Worm (Caenorhabditis elegans) whole organism, L4 larva: ENCODE data around the gene F46C3.7.

Experiments
- F37D6.2 ChIP-seq: sonication (generic microtip); optimal IDR thresholded peaks from 2 replicates; lab custom pipeline; 2016; ENCODE audit warnings: mild to moderate bottlenecking, missing genetic modification characterization, missing compliant biosample characterization
- F49E8.2 ChIP-seq: sonication (generic microtip); optimal IDR thresholded peaks from 2 replicates; lab custom pipeline; 2016; ENCODE audit warnings: missing compliant biosample characterization, mild to moderate bottlenecking, missing genetic modification characterization, borderline replicate concordance
- Y105C5A.15 ChIP-seq: fragments of 200-800 bp; sonication (Bioruptor generic); IDR thresholded peaks from 2 replicates; pipeline ENCODE4 v1.3.6; 2022; ENCODE audit warnings: missing genetic modification characterization, missing compliant biosample characterization
- ZK337.2 ChIP-seq: fragments of 200-800 bp; sonication (Bioruptor generic); IDR thresholded peaks from 2 replicates; pipeline ENCODE4 v1.3.6; 2022; ENCODE audit warnings: missing genetic modification reagents, missing genetic modification characterization, missing compliant biosample characterization
- aha-1 ChIP-seq: fragments of 150-350 bp; peaks from one replicate; lab custom pipeline; 2014; ENCODE audit warnings: missing biosample characterization, missing genetic modification characterization
- ama-1 ChIP-seq: fragments of 150-350 bp; optimal IDR thresholded peaks from 2 replicates; lab custom pipeline; 2014; ENCODE audit warnings: inconsistent platforms, mixed read lengths
- ceh-32 ChIP-seq: sonication (generic microtip); optimal IDR thresholded peaks from 2 replicates; lab custom pipeline; 2016; ENCODE audit warnings: mild to moderate bottlenecking, missing genetic modification characterization, missing compliant biosample characterization; ENCODE audit not compliant: poor library complexity
- ceh-44 ChIP-seq: fragments of 200-800 bp; sonication (Bioruptor generic); IDR thresholded peaks from 2 replicates; pipeline ENCODE4 v1.3.6; 2022; ENCODE audit warnings: missing genetic modification reagents, missing genetic modification characterization, missing compliant biosample characterization
- ctbp-1 ChIP-seq: fragments of 200-800 bp; sonication (Bioruptor generic); IDR thresholded peaks from 2 replicates; pipeline ENCODE4 v1.3.6; 2022; ENCODE audit warnings: missing genetic modification reagents, missing genetic modification characterization, missing compliant biosample characterization
- daf-8 ChIP-seq: fragments of 200-800 bp; sonication (Bioruptor generic); IDR thresholded peaks from 2 replicates; pipeline ENCODE4 v1.3.6; 2022; ENCODE audit warnings: missing genetic modification characterization, missing compliant biosample characterization
- dmd-8 ChIP-seq: fragments of 200-800 bp; sonication (Bioruptor generic); IDR thresholded peaks from 2 replicates; pipeline ENCODE4 v1.3.6; 2022; ENCODE audit warnings: missing genetic modification characterization, missing compliant biosample characterization
- duxl-1 ChIP-seq: sonication (generic microtip); optimal IDR thresholded peaks from 2 replicates; lab custom pipeline; 2016; ENCODE audit warnings: mild to moderate bottlenecking, missing genetic modification characterization, moderate library complexity, missing compliant biosample characterization; ENCODE audit not compliant: poor library complexity
- egl-27 ChIP-seq: sonication (generic microtip); optimal IDR thresholded peaks from 3 replicates; lab custom pipeline; 2017; ENCODE audit warnings: missing biosample characterization, missing genetic modification reagents, missing genetic modification characterization
- egl-43 ChIP-seq: fragments of 200-800 bp; sonication (Bioruptor generic); IDR thresholded peaks from 2 replicates; pipeline ENCODE4 v1.3.6; 2022; ENCODE audit warnings: missing genetic modification reagents, missing genetic modification characterization, missing compliant biosample characterization
- fos-1 ChIP-seq: fragments of 150-350 bp; optimal IDR thresholded peaks from 2 replicates; lab custom pipeline; 2014; ENCODE audit warnings: missing biosample characterization, missing genetic modification characterization
- hif-1 ChIP-seq, 2 experiments: sonication (generic microtip); optimal IDR thresholded peaks; 2 replicates each; lab custom pipeline; 2016 to 2017; ENCODE audit warnings: missing compliant biosample characterization in 2 of 2, missing genetic modification characterization in 2 of 2, missing genetic modification reagents in 2 of 2, missing genotype in 2 of 2, mild to moderate bottlenecking in 1 of 2
- hlh-11 ChIP-seq: fragments of 200-800 bp; sonication (Bioruptor generic); optimal IDR thresholded peaks from 2 replicates; lab custom pipeline; 2018; ENCODE audit warnings: mild to moderate bottlenecking, missing genetic modification characterization, missing compliant biosample characterization
- hlh-30 ChIP-seq: sonication (generic microtip); optimal IDR thresholded peaks from 2 replicates; lab custom pipeline; 2017; ENCODE audit warnings: antibody characterized with exemption, mild to moderate bottlenecking, missing genetic modification characterization, missing compliant biosample characterization; ENCODE audit not compliant: insufficient read depth
- hmg-1.1 ChIP-seq: fragments of 200-800 bp; sonication (Bioruptor generic); IDR thresholded peaks from 2 replicates; pipeline ENCODE4 v1.3.6; 2022; ENCODE audit warnings: missing genetic modification reagents, missing genetic modification characterization, missing compliant biosample characterization
- lin-13 ChIP-seq: fragments of 150-350 bp; optimal IDR thresholded peaks from 2 replicates; lab custom pipeline; 2014; ENCODE audit warnings: missing biosample characterization, missing genetic modification reagents, missing genetic modification characterization
- lin-15B ChIP-seq: fragments of 150-350 bp; sonication (generic microtip); optimal IDR thresholded peaks from 3 replicates; lab custom pipeline; 2014; ENCODE audit warnings: missing biosample characterization, missing genetic modification characterization
- lin-29 ChIP-seq: fragments of 200-800 bp; sonication (Bioruptor generic); IDR thresholded peaks from 2 replicates; pipeline ENCODE4 v1.3.6; 2022; ENCODE audit warnings: missing genetic modification reagents, missing genetic modification characterization, missing compliant biosample characterization
- mdl-1 ChIP-seq, 2 experiments: fragments of 150-350 bp in 1 of 2; sonication (generic microtip) in 1 of 2; optimal IDR thresholded peaks; 2 replicates each; lab custom pipeline; 2014 to 2017; ENCODE audit warnings: missing biosample characterization in 2 of 2, missing genetic modification characterization in 2 of 2
- mdt-29 ChIP-seq: fragments of 200-800 bp; sonication (Bioruptor generic); IDR thresholded peaks from 2 replicates; pipeline ENCODE4 v1.3.6; 2022; ENCODE audit warnings: missing genetic modification reagents, missing genetic modification characterization, missing compliant biosample characterization
- mep-1 ChIP-seq: fragments of 150-350 bp; sonication (generic microtip); optimal IDR thresholded peaks from 3 replicates; lab custom pipeline; 2014; ENCODE audit warnings: missing biosample characterization, missing genetic modification characterization
- mes-2 ChIP-seq: sonication (generic microtip); optimal IDR thresholded peaks from 2 replicates; lab custom pipeline; 2016; ENCODE audit warnings: missing genotype, mild to moderate bottlenecking, missing genetic modification characterization, missing compliant biosample characterization; ENCODE audit not compliant: poor library complexity, severe bottlenecking
- nhr-10 ChIP-seq: fragments of 150-350 bp; optimal IDR thresholded peaks from 2 replicates; lab custom pipeline; 2014; ENCODE audit warnings: missing biosample characterization, missing genetic modification characterization
- nhr-102 ChIP-seq: sonication (generic microtip); optimal IDR thresholded peaks from 2 replicates; lab custom pipeline; 2016; ENCODE audit warnings: mild to moderate bottlenecking, missing genetic modification characterization, moderate library complexity, missing compliant biosample characterization
- nhr-237 ChIP-seq: sonication (generic microtip); optimal IDR thresholded peaks from 2 replicates; lab custom pipeline; 2017; ENCODE audit warnings: missing biosample characterization, missing genetic modification characterization
- nhr-41 ChIP-seq: fragments of 200-800 bp; sonication (Bioruptor generic); IDR thresholded peaks from 2 replicates; pipeline ENCODE4 v1.3.6; 2022; ENCODE audit warnings: missing genetic modification reagents, missing genetic modification characterization, missing compliant biosample characterization
- nhr-48 ChIP-seq: sonication (generic microtip); optimal IDR thresholded peaks from 2 replicates; lab custom pipeline; 2016; ENCODE audit warnings: mild to moderate bottlenecking, missing genetic modification characterization, missing compliant biosample characterization
- nhr-6 ChIP-seq: fragments of 150-350 bp; optimal IDR thresholded peaks from 2 replicates; lab custom pipeline; 2014; ENCODE audit warnings: missing biosample characterization, missing genetic modification characterization
- nhr-76 ChIP-seq: fragments of 150-350 bp; optimal IDR thresholded peaks from 2 replicates; lab custom pipeline; 2014; ENCODE audit warnings: missing biosample characterization, missing genetic modification characterization
- php-3 ChIP-seq: fragments of 200-800 bp; sonication (Bioruptor generic); IDR thresholded peaks from 2 replicates; pipeline ENCODE4 v1.3.6; 2022; ENCODE audit warnings: missing genetic modification reagents, missing genetic modification characterization, missing compliant biosample characterization
- pqm-1 ChIP-seq: sonication (generic microtip); optimal IDR thresholded peaks from 2 replicates; lab custom pipeline; 2017; ENCODE audit warnings: missing biosample characterization, missing genetic modification characterization
- rbr-2 ChIP-seq: sonication (generic microtip); optimal IDR thresholded peaks from 2 replicates; lab custom pipeline; 2016; ENCODE audit warnings: missing genotype, missing genetic modification characterization, missing compliant biosample characterization
- saeg-2 ChIP-seq: fragments of 200-800 bp; sonication (Bioruptor generic); IDR thresholded peaks from 2 replicates; pipeline ENCODE4 v1.3.6; 2022; ENCODE audit warnings: missing genetic modification reagents, missing genetic modification characterization, missing compliant biosample characterization
- sdz-12 ChIP-seq: fragments of 200-800 bp; sonication (Bioruptor generic); optimal IDR thresholded peaks from 2 replicates; lab custom pipeline; 2018; ENCODE audit warnings: mild to moderate bottlenecking, missing genetic modification characterization, missing compliant biosample characterization
- set-16 ChIP-seq: fragments of 200-800 bp; sonication (Bioruptor generic); IDR thresholded peaks from 2 replicates; pipeline ENCODE4 v1.3.6; 2022; ENCODE audit warnings: missing genetic modification reagents, missing genetic modification characterization, missing compliant biosample characterization
- snpc-4 ChIP-seq: fragments of 150-350 bp; optimal IDR thresholded peaks from 2 replicates; lab custom pipeline; 2014; ENCODE audit warnings: missing biosample characterization, missing genetic modification characterization
- spr-3 ChIP-seq: fragments of 200-800 bp; sonication (Bioruptor generic); optimal IDR thresholded peaks from 2 replicates; lab custom pipeline; 2018; ENCODE audit warnings: mild to moderate bottlenecking, missing genetic modification characterization, missing compliant biosample characterization
- tag-97 ChIP-seq: fragments of 200-800 bp; sonication (Bioruptor generic); IDR thresholded peaks from 2 replicates; pipeline ENCODE4 v1.3.6; 2022; ENCODE audit warnings: missing genetic modification characterization, missing compliant biosample characterization
- tra-1 ChIP-seq: fragments of 200-800 bp; sonication (Bioruptor generic); IDR thresholded peaks from 2 replicates; pipeline ENCODE4 v1.3.6; 2022; ENCODE audit warnings: missing genetic modification reagents, missing genetic modification characterization, missing compliant biosample characterization
- unc-39 ChIP-seq: sonication (generic microtip); optimal IDR thresholded peaks from 2 replicates; lab custom pipeline; 2017; ENCODE audit warnings: missing biosample characterization, missing genetic modification characterization
- unc-62 ChIP-seq, 3 experiments: fragments of 150-350 bp in 1 of 3; sonication (generic microtip); optimal IDR thresholded peaks in 2 of 3; peaks in 1 of 3; 1 replicate in 1 of 3; 2 replicates in 2 of 3; lab custom pipeline; 2014 to 2017; ENCODE audit warnings: missing biosample characterization in 3 of 3, missing genetic modification characterization in 3 of 3, missing genetic modification reagents in 3 of 3, missing genotype in 1 of 3
- zag-1 ChIP-seq: fragments of 150-350 bp; optimal IDR thresholded peaks from 2 replicates; lab custom pipeline; 2014; ENCODE audit warnings: missing biosample characterization, missing genetic modification characterization
- zfp-2 ChIP-seq: sonication (generic microtip); optimal IDR thresholded peaks from 2 replicates; lab custom pipeline; 2016; ENCODE audit warnings: mild to moderate bottlenecking, missing genetic modification characterization, missing compliant biosample characterization

Gene F46C3.7

DNA sequence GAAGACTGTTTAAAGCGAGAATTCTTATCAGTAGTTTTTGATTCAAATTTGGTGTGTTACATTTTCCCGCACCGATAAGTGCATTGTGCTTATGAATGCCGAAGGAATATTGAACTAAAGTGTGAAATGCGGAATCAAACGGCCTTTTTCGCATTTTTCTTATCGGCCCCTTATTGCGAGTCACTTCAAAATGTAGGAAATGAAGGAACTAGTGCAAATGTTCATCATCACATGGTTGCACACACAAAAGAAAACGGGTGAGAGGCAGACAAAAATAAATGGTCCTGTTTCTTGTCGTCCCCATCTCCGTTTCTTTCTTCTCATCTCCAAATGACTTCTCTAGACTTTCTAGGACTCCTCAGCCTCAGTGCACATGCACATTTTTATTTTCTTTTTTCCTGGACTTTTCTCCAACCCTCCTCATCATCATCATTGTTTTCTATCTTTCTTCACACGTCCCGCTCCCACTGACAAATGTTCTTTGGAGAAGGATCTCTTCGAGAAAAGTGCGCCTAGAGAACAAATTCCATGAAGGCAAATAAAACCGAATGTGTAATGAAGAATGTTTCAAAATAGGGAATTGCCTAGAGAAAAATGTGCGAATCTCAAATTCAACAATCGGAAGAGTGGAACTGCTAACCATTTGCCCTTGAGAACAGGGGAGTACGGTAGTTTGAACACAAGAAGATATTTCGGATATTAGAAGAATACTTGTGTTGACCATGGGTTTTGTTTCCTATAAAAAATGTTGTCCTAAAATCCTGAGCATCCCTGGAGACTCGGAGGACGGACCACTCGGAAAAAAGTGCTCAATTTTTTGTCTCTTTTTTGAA is 24.6 kb downstream of the F46C3.7 start (continued):
- peak; percentile 93 for TF ChIP-seq pqm-1 (tag; lab: Kevin White, UChicago)
- TF ChIP-seq nhr-6 (tag; lab: Kevin White, UChicago) = peak; percentile 18
- TF ChIP-seq zag-1 = no peak
- TF ChIP-seq unc-62 (GFP tag; optimal IDR thresholded peaks at IDR 0.05 in 1 of 2; lab: Kevin White, UChicago) = peak in 1 of 2 experiments; percentile 95
- TF ChIP-seq unc-62 (tag; optimal IDR thresholded peaks at IDR 0.05; lab: Kevin White, UChicago) = no peak
- TF ChIP-seq mdt-29 (GFP tag; lab: Robert Waterston, UW) = peak; percentile 26; the same call in 1 of the 2 replicates

ce11 chrX:11465215-11465614 is 25.4 kb downstream of the F46C3.7 start, which contains the start of gene lin-14:
Gene lin-14, plus strand, starts transcription at chrX:11465560.
- TF ChIP-seq nhr-102 (peak; percentile 18), egl-43 (0 out of 2 replicates have a peak, but pooled peaks have one; percentile 33), lin-29 (GFP tag; lab: Robert Waterston, UW) (no peak), nhr-6 (tag; lab: Kevin White, UChicago) (no peak), nhr-48 (peak; percentile 34), mdl-1 (tag; optimal IDR thresholded peaks at IDR 0.05; lab: Kevin White, UChicago) (peak; percentile 47 to 69), php-3 (GFP tag; lab: Robert Waterston, UW) (no peak), duxl-1 (tag; lab: Kevin White, UChicago) (no peak), ceh-44 (GFP tag; lab: Robert Waterston, UW) (no peak), nhr-10 (tag; lab: Kevin White, UChicago) (no peak), Y105C5A.15 (GFP tag; lab: Robert Waterston, UW) (no peak), mes-2 (tag; lab: Kevin White, UChicago) (peak; percentile 44), lin-13 (GFP tag; lab: Kevin White, UChicago) (no peak), zag-1 (no peak), hif-1 (tag; optimal IDR thresholded peaks at IDR 0.05; lab: Kevin White, UChicago) (peak in 1 of 2 experiments; percentile 29), tag-97 (no peak), sdz-12 (GFP tag; lab: Kevin White, UChicago) (no peak), egl-27 (no peak), F49E8.2 (no peak), mep-1 (tag; lab: Kevin White, UChicago) (peak; percentile 71), hlh-30 (tag; lab: Kevin White, UChicago) (peak; percentile 83), ceh-32 (tag; lab: Kevin White, UChicago) (no peak), set-16 (GFP tag; lab: Robert Waterston, UW) (peak; percentile 40; the same call in 1 of the 2 replicates), tra-1 (GFP tag; lab: Robert Waterston, UW) (peak; percentile 64; the same call in 1 of the 2 replicates), rbr-2 (peak; percentile 54), hlh-11 (tag; lab: Kevin White, UChicago) (peak; percentile 89), unc-39 (tag; lab: Kevin White, UChicago) (no peak), dmd-8 (GFP tag; lab: Robert Waterston, UW) (no peak), ZK337.2 (GFP tag; lab: Robert Waterston, UW) (no peak), nhr-76 (tag; lab: Kevin White, UChicago) (no peak), ama-1 (lab: Kevin White, UChicago) (no peak), spr-3 (no peak), zfp-2 (tag; lab: Kevin White, UChicago) (no peak), aha-1 (tag; lab: Kevin White, UChicago) (peak; percentile 91), hmg-1.1 (GFP tag; lab: Robert Waterston, UW) (peak; percentile 73), fos-1 (tag; lab: Kevin White, UChicago) (no peak), nhr-41 (GFP tag; lab: Robert Waterston, UW) (0 out of 2 replicates have a peak, but pooled peaks have one; percentile 15), lin-15B (tag; lab: Kevin White, UChicago) (no peak), pqm-1 (tag; lab: Kevin White, UChicago) (no peak), ctbp-1 (GFP tag; lab: Robert Waterston, UW) (0 out of 2 replicates have a peak, but pooled peaks have one; percentile 37), saeg-2 (GFP tag; lab: Robert Waterston, UW) (no peak), F37D6.2 (tag; lab: Kevin White, UChicago) (no peak), snpc-4 (tag; lab: Kevin White, UChicago) (no peak), nhr-237 (tag; lab: Kevin White, UChicago) (no peak), daf-8 (GFP tag; lab: Robert Waterston, UW) (no peak)
